Fruit fly (Drosophila melanogaster): ENCODE results near the gene Tmc.

The Tmc gene

DNA sequence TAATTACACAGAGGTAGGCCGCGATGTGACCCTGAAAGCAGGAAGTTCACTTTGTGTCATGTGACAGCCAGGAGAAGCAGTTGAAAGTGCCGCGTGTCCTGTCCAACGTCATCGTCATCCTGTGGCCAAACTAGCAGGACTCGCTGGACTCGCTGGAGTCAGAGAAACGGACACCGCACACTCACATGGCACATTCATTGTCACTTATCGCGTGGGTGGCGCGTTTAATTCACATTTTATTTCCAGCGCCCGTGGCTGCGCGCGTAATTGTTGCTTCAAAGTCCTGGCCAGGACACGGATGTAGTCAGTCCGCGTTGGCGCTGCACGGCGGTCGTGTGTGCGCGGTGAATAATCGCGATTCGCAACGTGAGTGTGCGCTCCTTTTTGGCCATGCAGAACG lies at the start of gene Tmc:
Gene Tmc, plus strand, starts transcription at position 301 of the 400 bp plus-strand sequence.
- no peak for TF ChIP-seq Myc (optimal IDR thresholded peaks at IDR 0.05)
- TF ChIP-seq ttk (optimal IDR thresholded peaks at IDR 0.05), result no peak
- no peak for TF ChIP-seq Sin3A (optimal IDR thresholded peaks at IDR 0.05)

dm6 chr3L:9547910-9548309 lies 49.7 kb upstream of the Tmc start:
- TF ChIP-seq h (optimal IDR thresholded peaks at IDR 0.05) (no peak), ttk (optimal IDR thresholded peaks at IDR 0.05) (no peak), Myc (optimal IDR thresholded peaks at IDR 0.05) (no peak), insv (optimal IDR thresholded peaks at IDR 0.05) (no peak), psq (optimal IDR thresholded peaks at IDR 0.05) (no peak), Sin3A (optimal IDR thresholded peaks at IDR 0.05) (no peak)

- TF ChIP-seq Sin3A (optimal IDR thresholded peaks at IDR 0.05) (no peak), ttk (optimal IDR thresholded peaks at IDR 0.05) (no peak), h (optimal IDR thresholded peaks at IDR 0.05) (no peak), psq (optimal IDR thresholded peaks at IDR 0.05) (no peak), Myc (optimal IDR thresholded peaks at IDR 0.05) (no peak), insv (optimal IDR thresholded peaks at IDR 0.05) (no peak)
Measured at dm6 chr3L:9548800-9549199, 48.8 kb upstream of the Tmc start.

DNA sequence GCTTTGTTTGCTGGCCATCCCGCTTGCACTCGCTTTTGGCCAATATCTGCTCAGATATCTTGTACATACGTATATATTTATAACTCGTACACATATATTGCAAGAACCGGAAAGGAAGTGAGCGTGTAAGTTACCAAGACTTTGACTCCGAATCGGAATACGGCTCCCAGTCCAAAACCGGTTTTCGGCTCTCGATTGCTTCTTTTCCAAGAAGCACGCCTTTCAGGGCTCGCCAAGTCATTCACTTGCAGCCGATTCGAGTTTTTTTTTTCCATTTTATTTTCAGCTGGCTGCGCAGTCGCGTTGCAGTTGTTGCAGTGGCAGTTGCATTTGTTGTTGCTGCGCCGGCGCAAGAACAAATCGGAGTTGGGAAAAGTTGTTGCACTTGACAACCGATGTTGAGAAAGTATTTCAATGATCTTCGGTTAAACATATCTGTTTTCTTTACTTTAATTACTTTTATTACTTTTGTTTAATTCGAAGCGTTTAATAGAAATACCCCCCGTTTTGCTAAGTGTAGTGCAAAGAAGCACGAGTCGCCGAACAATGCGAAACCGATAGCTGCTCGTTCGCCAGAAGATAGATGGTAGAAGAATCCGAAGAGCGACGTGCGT lies 47.8 kb upstream of the Tmc start:
- no peak for TF ChIP-seq insv (optimal IDR thresholded peaks at IDR 0.05)
- no peak for TF ChIP-seq psq (optimal IDR thresholded peaks at IDR 0.05)
- no peak for TF ChIP-seq Myc (optimal IDR thresholded peaks at IDR 0.05)
- TF ChIP-seq Sin3A (optimal IDR thresholded peaks at IDR 0.05), result no peak
- no peak for TF ChIP-seq ttk (optimal IDR thresholded peaks at IDR 0.05)
- TF ChIP-seq h (optimal IDR thresholded peaks at IDR 0.05), result no peak

DNA sequence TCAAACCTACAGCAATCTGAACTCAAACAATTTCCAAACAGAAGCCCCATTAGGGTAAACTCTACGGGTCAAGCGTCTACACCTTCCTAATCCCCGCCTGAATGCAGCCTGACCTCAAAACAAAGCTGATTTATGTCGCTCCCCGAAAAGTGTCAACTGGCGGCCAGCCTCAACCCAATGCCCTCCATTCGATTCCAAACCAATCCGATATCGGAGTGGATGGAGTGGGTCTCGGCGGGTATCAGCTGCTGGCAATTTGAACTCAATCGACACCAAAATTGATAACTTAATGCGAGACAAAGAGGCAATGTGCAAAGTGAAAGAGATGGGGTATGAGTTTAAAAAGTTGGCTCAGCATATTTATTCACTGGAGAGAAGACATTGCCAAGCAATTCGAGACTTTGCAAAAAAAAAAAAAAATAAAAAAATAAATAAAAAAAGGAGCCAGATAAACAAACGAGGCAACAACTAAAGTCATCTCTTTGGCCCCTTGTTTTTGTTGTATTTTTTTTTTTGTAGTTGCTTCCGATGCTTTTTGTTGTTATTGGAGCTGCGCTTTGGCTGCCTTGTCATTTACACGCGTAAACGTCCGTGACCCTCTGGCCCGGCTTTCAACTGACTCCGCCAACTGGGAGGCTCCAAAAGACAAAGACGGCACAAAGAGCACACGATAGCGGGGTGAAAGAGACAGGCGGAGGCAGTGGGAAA lies 46.5 kb upstream of the Tmc start:
- TF ChIP-seq h (optimal IDR thresholded peaks at IDR 0.05) (no peak), Myc (optimal IDR thresholded peaks at IDR 0.05) (no peak), Sin3A (optimal IDR thresholded peaks at IDR 0.05) (no peak), ttk (optimal IDR thresholded peaks at IDR 0.05) (no peak), psq (optimal IDR thresholded peaks at IDR 0.05) (no peak)

- TF ChIP-seq ttk (optimal IDR thresholded peaks at IDR 0.05), result no peak
- no peak for TF ChIP-seq Sin3A (optimal IDR thresholded peaks at IDR 0.05)
- no peak for TF ChIP-seq psq (optimal IDR thresholded peaks at IDR 0.05)
- no peak for TF ChIP-seq Myc (optimal IDR thresholded peaks at IDR 0.05)
- TF ChIP-seq h (optimal IDR thresholded peaks at IDR 0.05), result no peak
- TF ChIP-seq insv (optimal IDR thresholded peaks at IDR 0.05), result no peak
Measured at dm6 chr3L:9552190-9552809, 45.3 kb upstream of the Tmc start.

- TF ChIP-seq h (optimal IDR thresholded peaks at IDR 0.05) (no peak), ttk (optimal IDR thresholded peaks at IDR 0.05) (no peak), Myc (optimal IDR thresholded peaks at IDR 0.05) (no peak), psq (optimal IDR thresholded peaks at IDR 0.05) (no peak), insv (optimal IDR thresholded peaks at IDR 0.05) (no peak), Sin3A (optimal IDR thresholded peaks at IDR 0.05) (no peak)
Measured at dm6 chr3L:9555004-9555403, 42.6 kb upstream of the Tmc start.

- no peak for TF ChIP-seq insv (optimal IDR thresholded peaks at IDR 0.05)
Measured at dm6 chr3L:9556666-9557065, 40.9 kb upstream of the Tmc start.

DNA sequence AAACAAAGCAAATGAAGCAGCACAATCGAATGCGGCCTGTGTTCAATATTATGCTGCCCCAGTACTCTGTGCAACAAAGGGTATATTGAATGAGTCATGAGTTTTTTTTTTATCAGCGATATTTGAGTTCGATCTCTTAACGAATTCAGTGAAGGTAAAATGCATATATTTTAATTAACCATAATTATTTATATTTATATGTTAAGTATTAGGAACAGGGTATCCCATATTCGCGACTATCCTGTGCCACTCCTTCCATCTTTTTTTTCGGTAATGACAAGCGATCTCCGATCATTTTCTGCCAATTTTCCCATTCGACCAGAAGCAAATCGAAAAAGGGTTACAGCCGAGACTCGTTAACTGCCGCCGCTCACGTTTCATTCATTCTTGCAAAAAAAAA lies 38.5 kb upstream of the Tmc start:
- TF ChIP-seq ttk (optimal IDR thresholded peaks at IDR 0.05) (no peak), Myc (optimal IDR thresholded peaks at IDR 0.05) (no peak), insv (optimal IDR thresholded peaks at IDR 0.05) (no peak), psq (optimal IDR thresholded peaks at IDR 0.05) (no peak)

dm6 chr3L:9566849-9567248 lies 30.7 kb upstream of the Tmc start:
- no peak for TF ChIP-seq insv (optimal IDR thresholded peaks at IDR 0.05)
- TF ChIP-seq Sin3A (optimal IDR thresholded peaks at IDR 0.05), result no peak
- no peak for TF ChIP-seq Myc (optimal IDR thresholded peaks at IDR 0.05)
- TF ChIP-seq psq (optimal IDR thresholded peaks at IDR 0.05), result no peak
- TF ChIP-seq h (optimal IDR thresholded peaks at IDR 0.05), result no peak
- no peak for TF ChIP-seq ttk (optimal IDR thresholded peaks at IDR 0.05)

DNA sequence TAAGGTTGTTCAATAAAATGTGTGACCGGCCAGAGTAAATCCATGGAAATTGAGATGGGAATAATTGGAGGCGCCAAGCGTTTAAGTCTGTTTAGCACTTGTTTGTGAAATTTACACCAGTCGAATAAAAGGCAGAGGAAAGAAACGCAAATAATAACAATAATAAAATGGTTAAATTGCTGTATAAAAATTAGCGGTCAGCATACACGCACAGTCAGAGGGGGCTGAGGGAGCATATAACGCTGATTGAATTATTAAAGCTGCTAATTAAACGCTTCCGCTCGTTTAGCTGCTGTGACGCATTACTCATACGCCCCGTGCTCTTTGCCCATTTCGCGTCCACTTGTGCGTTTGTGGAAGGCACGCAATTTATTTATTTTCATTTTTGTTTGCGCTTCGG lies 29.8 kb upstream of the Tmc start:
- TF ChIP-seq ttk (optimal IDR thresholded peaks at IDR 0.05) (no peak), h (optimal IDR thresholded peaks at IDR 0.05) (no peak), Myc (optimal IDR thresholded peaks at IDR 0.05) (no peak), Sin3A (optimal IDR thresholded peaks at IDR 0.05) (no peak), insv (optimal IDR thresholded peaks at IDR 0.05) (no peak), psq (optimal IDR thresholded peaks at IDR 0.05) (no peak)

DNA sequence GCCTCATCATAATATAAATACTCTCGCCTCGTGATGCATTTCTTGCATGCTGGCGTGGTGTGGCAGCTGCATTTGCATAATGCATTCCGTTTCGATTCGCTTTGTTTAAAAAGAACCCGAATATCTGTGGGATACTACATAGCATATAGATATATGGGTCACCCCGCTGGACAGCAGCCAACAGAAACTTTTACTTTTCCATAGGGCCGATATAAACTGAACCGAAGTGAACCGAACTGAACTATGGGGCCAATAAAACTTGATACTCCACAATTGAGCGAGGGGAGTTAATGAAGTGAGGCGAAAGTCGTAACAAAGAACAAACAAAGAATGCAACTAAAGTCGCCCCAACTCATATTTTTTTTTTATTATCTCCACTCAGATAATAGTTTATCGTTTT lies 28.4 kb upstream of the Tmc start:
- no peak for TF ChIP-seq Sin3A (optimal IDR thresholded peaks at IDR 0.05)

- no peak for TF ChIP-seq psq (optimal IDR thresholded peaks at IDR 0.05)
- TF ChIP-seq ttk (optimal IDR thresholded peaks at IDR 0.05), result no peak
- TF ChIP-seq insv (optimal IDR thresholded peaks at IDR 0.05), result no peak
- no peak for TF ChIP-seq Myc (optimal IDR thresholded peaks at IDR 0.05)
- TF ChIP-seq Sin3A (optimal IDR thresholded peaks at IDR 0.05), result no peak
- no peak for TF ChIP-seq h (optimal IDR thresholded peaks at IDR 0.05)
Measured at dm6 chr3L:9569849-9570248, 27.7 kb upstream of the Tmc start.

Data from Kc167 (cell line).